Fruit fly (Drosophila melanogaster): ENCODE measurements around the gene CG31365.

The CG31365 gene

dm6 chr3R:23173393-23173981, 47.3 kb upstream of the CG31365 start, which contains the start of gene CG46310 (continued):
- TF ChIP-seq CG8632 (GFP tag; optimal IDR thresholded peaks at IDR 0.05) (peak; percentile 89), dac (GFP tag; optimal IDR thresholded peaks at IDR 0.05) (peak; percentile 4), Met (GFP tag; optimal IDR thresholded peaks at IDR 0.05) (peak; percentile 86), CG8319 (GFP tag; optimal IDR thresholded peaks at IDR 0.05) (peak; percentile 78), Eip75B (GFP tag; optimal IDR thresholded peaks at IDR 0.05) (peak; percentile 89), Eip78C (GFP tag) (peak; percentile 96), CG7368 (GFP tag; optimal IDR thresholded peaks at IDR 0.05) (peak; percentile 79), Sox14 (GFP tag; optimal IDR thresholded peaks at IDR 0.05) (peak; percentile 76), lz (GFP tag; optimal IDR thresholded peaks at IDR 0.05) (peak; percentile 88), CG31627 (GFP tag; optimal IDR thresholded peaks at IDR 0.05) (peak; percentile 71), CG10669 (GFP tag; optimal IDR thresholded peaks at IDR 0.05) (peak; percentile 71), Hr38 (GFP tag; optimal IDR thresholded peaks at IDR 0.05) (no peak), CG10631 (GFP tag; optimal IDR thresholded peaks at IDR 0.05) (peak; percentile 90), CG6854 (GFP tag; optimal IDR thresholded peaks at IDR 0.05) (peak; percentile 65), Lpt (GFP tag; optimal IDR thresholded peaks at IDR 0.05) (peak; percentile 68), OdsH (GFP tag; optimal IDR thresholded peaks at IDR 0.05) (peak; percentile 83), pdm3 (GFP tag; optimal IDR thresholded peaks at IDR 0.05) (peak; percentile 62), Smox (GFP tag; optimal IDR thresholded peaks at IDR 0.05) (peak; percentile 83), CG34406 (GFP tag; optimal IDR thresholded peaks at IDR 0.05) (peak; percentile 91), svp (GFP tag) (peak; percentile 92)

- no peak for TF ChIP-seq net (GFP tag; optimal IDR thresholded peaks at IDR 0.05)
- no peak for TF ChIP-seq acj6 (GFP tag; optimal IDR thresholded peaks at IDR 0.05)
- no peak for TF ChIP-seq Gug (GFP tag; IDR thresholded peaks at IDR 0.05)
- TF ChIP-seq svp (GFP tag) = peak; percentile 22
- peak; percentile 62 for TF ChIP-seq vri (GFP tag; optimal IDR thresholded peaks at IDR 0.05)
- TF ChIP-seq Ets96B (tag; optimal IDR thresholded peaks at IDR 0.05) = no peak
- peak; percentile 39 for TF ChIP-seq Eip78C (GFP tag)
- no peak for TF ChIP-seq fd85E (GFP tag; optimal IDR thresholded peaks at IDR 0.05)
- TF ChIP-seq Eip93F (GFP tag; optimal IDR thresholded peaks at IDR 0.05) = peak; percentile 67
- no peak for TF ChIP-seq fd59A (GFP tag; optimal IDR thresholded peaks at IDR 0.05)
Measured at dm6 chr3R:23171867-23172266, 45.6 kb upstream of the CG31365 start.

- no peak for TF ChIP-seq topi (GFP tag; optimal IDR thresholded peaks at IDR 0.05)
- TF ChIP-seq fd85E (GFP tag; optimal IDR thresholded peaks at IDR 0.05) = no peak
- no peak for TF ChIP-seq CG10669 (GFP tag; optimal IDR thresholded peaks at IDR 0.05)
- no peak for TF ChIP-seq acj6 (GFP tag; optimal IDR thresholded peaks at IDR 0.05)
- no peak for TF ChIP-seq CG8119 (GFP tag; IDR thresholded peaks at IDR 0.05)
- no peak for TF ChIP-seq Sox14 (GFP tag; optimal IDR thresholded peaks at IDR 0.05)
Measured at dm6 chr3R:23170335-23170734, 44.1 kb upstream of the CG31365 start.

- TF ChIP-seq OdsH (GFP tag; optimal IDR thresholded peaks at IDR 0.05) (no peak), CG16779 (tag; optimal IDR thresholded peaks at IDR 0.05) (no peak), CG6163 (GFP tag; IDR thresholded peaks at IDR 0.05) (0 out of 3 replicates have a peak, but pooled peaks have one; percentile 14), CG11902 (GFP tag; optimal IDR thresholded peaks at IDR 0.05) (no peak), CG15336 (GFP tag; IDR thresholded peaks at IDR 0.05) (no peak), eg (GFP tag; IDR thresholded peaks at IDR 0.05) (peak; percentile 11; the same call in 1 of the 3 replicates), CG11762 (GFP tag; optimal IDR thresholded peaks at IDR 0.05; ENCODE audit: insufficient read depth) (no peak)
Measured at dm6 chr3R:23167507-23168324, 41.5 kb upstream of the CG31365 start, which contains the start of gene Irk1. Irk1 (plus strand) TSS chr3R:23168317.
